Worm (Caenorhabditis elegans): ENCODE measurements around the gene acl-8.
A peak's percentile ranks its signal among the peaks of the same experiment; 100 is the strongest.

DNA sequence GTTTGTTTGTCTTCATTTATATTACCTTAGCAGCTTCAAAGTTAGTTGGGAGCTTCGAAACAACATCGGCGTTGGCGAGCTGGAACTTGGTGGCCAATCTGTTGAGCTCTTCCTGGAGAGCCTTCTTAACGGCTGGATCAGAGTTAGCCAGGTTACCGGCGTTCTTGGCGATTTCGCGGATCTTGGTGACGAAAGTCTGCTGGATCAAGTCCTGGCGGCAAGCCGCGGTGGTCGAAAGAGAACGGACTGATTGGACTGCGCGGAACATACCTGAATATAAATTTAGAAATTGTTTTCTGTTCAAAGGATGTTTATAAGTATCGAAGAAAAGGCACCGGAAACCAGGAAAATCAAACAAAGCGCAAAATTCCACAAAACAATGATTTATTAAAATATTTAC, 23.8 kb upstream of the acl-8 start, which contains the start of gene atp-4:
- TF ChIP-seq nhr-111 (GFP tag; optimal IDR thresholded peaks at IDR 0.05) (no peak), spr-3 (GFP tag; optimal IDR thresholded peaks at IDR 0.05) (no peak), unc-62 (GFP tag; optimal IDR thresholded peaks at IDR 0.05 in 1 of 2) (peak in 1 of 2 experiments; percentile 63), unc-62 (tag; optimal IDR thresholded peaks at IDR 0.05) (no peak), vab-7 (GFP tag; IDR thresholded peaks at IDR 0.05) (no peak), hlh-30 (tag; optimal IDR thresholded peaks at IDR 0.05; ENCODE audit: insufficient read depth) (no peak), nhr-11 (tag; optimal IDR thresholded peaks at IDR 0.05) (no peak), nhr-10 (tag; optimal IDR thresholded peaks at IDR 0.05) (no peak), pha-4 (GFP tag; IDR thresholded peaks at IDR 0.05) (no peak), pha-4 (tag; optimal IDR thresholded peaks at IDR 0.05) (no peak), ces-1 (GFP tag; optimal IDR thresholded peaks at IDR 0.05) (no peak), nhr-237 (tag; optimal IDR thresholded peaks at IDR 0.05) (no peak), T20F7.1 (GFP tag; optimal IDR thresholded peaks at IDR 0.05) (no peak)
